Worm (Caenorhabditis elegans): ENCODE results near the gene T13F2.2.

ce11 chrIV:9778016-9778415 is 19.1 kb downstream of the T13F2.2 start, which contains the start of gene T13F2.6:
- TF ChIP-seq ztf-4 (tag; optimal IDR thresholded peaks at IDR 0.05) = no peak
- no peak for TF ChIP-seq lin-39 (tag; optimal IDR thresholded peaks at IDR 0.05)
- no peak for TF ChIP-seq lin-13 (GFP tag; optimal IDR thresholded peaks at IDR 0.05)
- TF ChIP-seq fos-1 (tag; optimal IDR thresholded peaks at IDR 0.05) = no peak
- TF ChIP-seq elt-1 (tag; optimal IDR thresholded peaks at IDR 0.05) = no peak
- no peak for TF ChIP-seq R02D3.7 (tag; optimal IDR thresholded peaks at IDR 0.05)
- TF ChIP-seq ceh-82 (tag; optimal IDR thresholded peaks at IDR 0.05) = no peak

All from whole organism, L2 larva.